Fruit fly (Drosophila melanogaster) whole organism, embryonic: Measurements from ENCODE around the gene CG10470.

Experiments used
- Asciz ChIP-seq: fragments of 200-800 bp; sonication (Bioruptor generic); optimal IDR thresholded peaks from 2 replicates; lab custom pipeline; 2017; ENCODE audit warnings: missing biosample characterization, mild to moderate bottlenecking, missing genetic modification characterization, missing genetic modification reagents
- B-H2 ChIP-seq: fragments of 200-800 bp; sonication (Bioruptor generic); optimal IDR thresholded peaks from 2 replicates; lab custom pipeline; 2018; ENCODE audit warnings: missing biosample characterization, mild to moderate bottlenecking, missing genetic modification characterization
- BEAF-32 ChIP-seq: fragments of 200-800 bp; sonication (Bioruptor generic); optimal IDR thresholded peaks from 3 replicates; lab custom pipeline; 2017; ENCODE audit warnings: missing biosample characterization, missing genetic modification characterization, mild to moderate bottlenecking, moderate library complexity, missing genetic modification reagents
- Bdp1 ChIP-seq: fragments of 200-800 bp; sonication (Bioruptor generic); optimal IDR thresholded peaks from 3 replicates; lab custom pipeline; 2016; ENCODE audit warnings: missing biosample characterization, missing genetic modification characterization
- Bteb2 ChIP-seq: fragments of 200-800 bp; sonication (Bioruptor generic); optimal IDR thresholded peaks from 2 replicates; lab custom pipeline; 2016; ENCODE audit warnings: missing biosample characterization, missing genetic modification characterization
- CG11560 ChIP-seq: fragments of 200-800 bp; sonication (Bioruptor generic); IDR thresholded peaks from 3 replicates; pipeline ENCODE4 v1.3.6; 2022; ENCODE audit warnings: missing biosample characterization, missing genetic modification characterization
- CG12391 ChIP-seq: fragments of 200-800 bp; sonication (Bioruptor generic); optimal IDR thresholded peaks from 3 replicates; lab custom pipeline; 2018; ENCODE audit warnings: missing biosample characterization, mild to moderate bottlenecking, missing genetic modification characterization, moderate library complexity
- CG12744 ChIP-seq: fragments of 200-800 bp; sonication (Bioruptor generic); optimal IDR thresholded peaks from 2 replicates; lab custom pipeline; 2016; ENCODE audit warnings: missing biosample characterization, missing genetic modification characterization
- CG15514 ChIP-seq: fragments of 200-800 bp; sonication (Bioruptor generic); optimal IDR thresholded peaks from 3 replicates; lab custom pipeline; 2017; ENCODE audit warnings: missing biosample characterization, missing genetic modification characterization, mild to moderate bottlenecking, moderate library complexity, missing genetic modification reagents
- CG15601 ChIP-seq: fragments of 200-800 bp; sonication (Bioruptor generic); optimal IDR thresholded peaks from 3 replicates; lab custom pipeline; 2019; ENCODE audit warnings: missing biosample characterization, mild to moderate bottlenecking, missing genetic modification characterization, moderate library complexity
- CG1602 ChIP-seq: fragments of 200-800 bp; sonication (Bioruptor generic); optimal IDR thresholded peaks from 3 replicates; lab custom pipeline; 2016; ENCODE audit warnings: missing biosample characterization, missing genetic modification characterization
- CG17568 ChIP-seq: fragments of 200-800 bp; sonication (Bioruptor generic); optimal IDR thresholded peaks from 2 replicates; lab custom pipeline; 2018; ENCODE audit warnings: missing biosample characterization, mild to moderate bottlenecking, missing genetic modification characterization, moderate library complexity
- CG18011 ChIP-seq: fragments of 200-800 bp; sonication (Bioruptor generic); optimal IDR thresholded peaks from 2 replicates; lab custom pipeline; 2017; ENCODE audit warnings: missing biosample characterization, missing genetic modification characterization, mild to moderate bottlenecking, moderate library complexity, missing genotype
- CG18599 ChIP-seq: fragments of 200-800 bp; sonication (Bioruptor generic); optimal IDR thresholded peaks from 3 replicates; lab custom pipeline; 2017; ENCODE audit warnings: missing biosample characterization, missing genetic modification characterization, mild to moderate bottlenecking, moderate library complexity, missing genetic modification reagents
- CG18764 ChIP-seq: fragments of 200-800 bp; sonication (Bioruptor generic); optimal IDR thresholded peaks from 3 replicates; lab custom pipeline; 2016; ENCODE audit warnings: missing biosample characterization, missing genetic modification characterization
- CG30403 ChIP-seq: fragments of 200-800 bp; sonication (Bioruptor generic); optimal IDR thresholded peaks from 3 replicates; lab custom pipeline; 2016; ENCODE audit warnings: missing biosample characterization, missing genetic modification characterization
- CG32767 ChIP-seq: fragments of 200-800 bp; sonication (Bioruptor generic); IDR thresholded peaks from 2 replicates; pipeline ENCODE4 v1.3.6; 2022; ENCODE audit warnings: missing biosample characterization, missing genetic modification characterization
- CG33557 ChIP-seq: fragments of 200-800 bp; sonication (Bioruptor generic); optimal IDR thresholded peaks from 2 replicates; lab custom pipeline; 2019; ENCODE audit warnings: missing biosample characterization, mild to moderate bottlenecking, missing genetic modification characterization, moderate library complexity
- CG3407 ChIP-seq: fragments of 200-800 bp; sonication (Bioruptor generic); optimal IDR thresholded peaks from 2 replicates; lab custom pipeline; 2018; ENCODE audit warnings: missing biosample characterization, mild to moderate bottlenecking, missing genetic modification characterization
- CG4404 ChIP-seq: fragments of 200-800 bp; sonication (Bioruptor generic); IDR thresholded peaks from 2 replicates; pipeline ENCODE4 v1.3.6; 2022; ENCODE audit warnings: missing biosample characterization, missing genetic modification characterization
- CG6175 ChIP-seq: fragments of 200-800 bp; sonication (Bioruptor generic); IDR thresholded peaks from 3 replicates; pipeline ENCODE4 v1.3.6; 2022; ENCODE audit warnings: missing biosample characterization, missing genetic modification characterization
- CG7357 ChIP-seq: fragments of 200-800 bp; sonication (Bioruptor generic); IDR thresholded peaks from 3 replicates; pipeline ENCODE4 v1.3.6; 2022; ENCODE audit warnings: missing biosample characterization, missing genetic modification characterization
- CG7745 ChIP-seq: fragments of 200-800 bp; sonication (Bioruptor generic); optimal IDR thresholded peaks from 2 replicates; lab custom pipeline; 2018; ENCODE audit warnings: missing biosample characterization, mild to moderate bottlenecking, missing genetic modification characterization, moderate library complexity
- CG8924 ChIP-seq: fragments of 200-800 bp; optimal IDR thresholded peaks from 3 replicates; lab custom pipeline; 2019; ENCODE audit warnings: missing biosample characterization, mild to moderate bottlenecking, missing genetic modification characterization, moderate library complexity
- CG9727 ChIP-seq: fragments of 200-800 bp; sonication (Bioruptor generic); optimal IDR thresholded peaks from 3 replicates; lab custom pipeline; 2017; ENCODE audit warnings: missing biosample characterization, mild to moderate bottlenecking, missing genetic modification characterization
- CkIIα-i1 ChIP-seq: fragments of 200-800 bp; sonication (Bioruptor generic); IDR thresholded peaks from 2 replicates; pipeline ENCODE4 v1.3.6; 2022; ENCODE audit warnings: missing biosample characterization, missing genetic modification characterization
- CrebB ChIP-seq: fragments of 200-800 bp; sonication (Bioruptor generic); optimal IDR thresholded peaks from 3 replicates; lab custom pipeline; 2018; ENCODE audit warnings: missing biosample characterization, mild to moderate bottlenecking, missing genetic modification characterization
- Ets65A ChIP-seq: fragments of 200-800 bp; sonication (Bioruptor generic); peaks from one replicate; lab custom pipeline; 2016; ENCODE audit warnings: missing biosample characterization, missing genetic modification characterization
- Hand ChIP-seq: fragments of 200-800 bp; sonication (Bioruptor generic); optimal IDR thresholded peaks from 2 replicates; lab custom pipeline; 2017; ENCODE audit warnings: mild to moderate bottlenecking, missing biosample characterization, missing genetic modification reagents, missing genetic modification characterization
- Sry-β ChIP-seq: fragments of 200-800 bp; sonication (Bioruptor generic); optimal IDR thresholded peaks from 2 replicates; lab custom pipeline; 2018; ENCODE audit warnings: missing biosample characterization, mild to moderate bottlenecking, missing genetic modification characterization, moderate library complexity
- Sry-δ ChIP-seq: fragments of 200-800 bp; sonication (Bioruptor generic); optimal IDR thresholded peaks from 2 replicates; lab custom pipeline; 2016; ENCODE audit warnings: missing biosample characterization, missing genetic modification characterization
- Ssrp ChIP-seq: fragments of 200-800 bp; sonication (Bioruptor generic); optimal IDR thresholded peaks from 2 replicates; lab custom pipeline; 2018; ENCODE audit warnings: missing biosample characterization, mild to moderate bottlenecking, missing genetic modification characterization, moderate library complexity
- ac ChIP-seq: fragments of 200-800 bp; sonication (Bioruptor generic); optimal IDR thresholded peaks from 3 replicates; lab custom pipeline; 2017; ENCODE audit warnings: missing biosample characterization, mild to moderate bottlenecking, missing genetic modification characterization
- br ChIP-seq: fragments of >200 bp; optimal IDR thresholded peaks from 2 replicates; lab custom pipeline; 2017
- cato ChIP-seq: fragments of 200-800 bp; sonication (Bioruptor generic); optimal IDR thresholded peaks from 2 replicates; lab custom pipeline; 2016; ENCODE audit warnings: missing biosample characterization, missing genetic modification characterization, borderline replicate concordance
- cg ChIP-seq: fragments of 200-800 bp; sonication (Bioruptor generic); optimal IDR thresholded peaks from 3 replicates; lab custom pipeline; 2019; ENCODE audit warnings: missing biosample characterization, mild to moderate bottlenecking, missing genetic modification characterization, moderate library complexity
- chinmo ChIP-seq: fragments of 200-800 bp; sonication (Bioruptor generic); IDR thresholded peaks from 4 replicates; pipeline ENCODE4 v1.3.6; 2022; ENCODE audit warnings: missing biosample characterization, missing genetic modification characterization; ENCODE audit not compliant: partially characterized antibody
- cwo ChIP-seq: fragments of 200-800 bp; sonication (Bioruptor generic); optimal IDR thresholded peaks from 3 replicates; lab custom pipeline; 2017; ENCODE audit warnings: missing biosample characterization, missing genetic modification characterization, mild to moderate bottlenecking, moderate library complexity, missing genetic modification reagents
- fd102C ChIP-seq: fragments of 200-800 bp; sonication (Bioruptor generic); optimal IDR thresholded peaks from 2 replicates; lab custom pipeline; 2018; ENCODE audit warnings: missing biosample characterization, mild to moderate bottlenecking, missing genetic modification characterization, moderate library complexity
- fu2 ChIP-seq: fragments of 200-800 bp; sonication (Bioruptor generic); optimal IDR thresholded peaks from 2 replicates; lab custom pipeline; 2016; ENCODE audit warnings: missing biosample characterization, missing genetic modification characterization
- gcm2 ChIP-seq: fragments of 200-800 bp; sonication (Bioruptor generic); optimal IDR thresholded peaks from 2 replicates; lab custom pipeline; 2016; ENCODE audit warnings: missing biosample characterization, missing genetic modification characterization
- kah ChIP-seq: fragments of 200-800 bp; sonication (Bioruptor generic); optimal IDR thresholded peaks from 2 replicates; lab custom pipeline; 2018; ENCODE audit warnings: missing biosample characterization, mild to moderate bottlenecking, missing genetic modification characterization
- odd ChIP-seq: fragments of 200-800 bp; sonication (Bioruptor generic); optimal IDR thresholded peaks from 2 replicates; lab custom pipeline; 2017; ENCODE audit warnings: missing biosample characterization, mild to moderate bottlenecking, missing genetic modification characterization
- pnt ChIP-seq: fragments of 200-800 bp; sonication (Bioruptor generic); optimal IDR thresholded peaks from 3 replicates; lab custom pipeline; 2016; ENCODE audit warnings: missing biosample characterization, missing genetic modification characterization
- psq ChIP-seq: fragments of 200-800 bp; sonication (Bioruptor generic); optimal IDR thresholded peaks from 2 replicates; lab custom pipeline; 2017; ENCODE audit warnings: missing biosample characterization, missing genetic modification characterization
- rib ChIP-seq: fragments of 200-800 bp; sonication (Bioruptor generic); IDR thresholded peaks from 2 replicates; pipeline ENCODE4 v1.3.6; 2022; ENCODE audit warnings: missing biosample characterization, missing genetic modification characterization
- row ChIP-seq: fragments of 200-800 bp; sonication (Bioruptor generic); IDR thresholded peaks from 3 replicates; pipeline ENCODE4 v1.3.6; 2022; ENCODE audit warnings: missing biosample characterization, missing genetic modification characterization
- tap ChIP-seq: fragments of 200-800 bp; optimal IDR thresholded peaks from 3 replicates; lab custom pipeline; 2019; ENCODE audit warnings: missing biosample characterization, mild to moderate bottlenecking, missing genetic modification characterization, moderate library complexity
- tgo ChIP-seq: fragments of 200-800 bp; sonication (Bioruptor generic); IDR thresholded peaks from 3 replicates; pipeline ENCODE4 v1.3.6; 2022; ENCODE audit warnings: missing biosample characterization, missing genetic modification characterization
- tin ChIP-seq: fragments of 200-800 bp; sonication (Bioruptor generic); optimal IDR thresholded peaks from 3 replicates; lab custom pipeline; 2016; ENCODE audit warnings: missing biosample characterization, missing genetic modification characterization
- yki ChIP-seq: fragments of >200 bp; optimal IDR thresholded peaks from 3 replicates; lab custom pipeline; 2018
- zfh2 ChIP-seq: fragments of 200-800 bp; sonication (Bioruptor generic); optimal IDR thresholded peaks from 2 replicates; lab custom pipeline; 2016; ENCODE audit warnings: missing biosample characterization, missing genetic modification characterization

The CG10470 gene

DNA sequence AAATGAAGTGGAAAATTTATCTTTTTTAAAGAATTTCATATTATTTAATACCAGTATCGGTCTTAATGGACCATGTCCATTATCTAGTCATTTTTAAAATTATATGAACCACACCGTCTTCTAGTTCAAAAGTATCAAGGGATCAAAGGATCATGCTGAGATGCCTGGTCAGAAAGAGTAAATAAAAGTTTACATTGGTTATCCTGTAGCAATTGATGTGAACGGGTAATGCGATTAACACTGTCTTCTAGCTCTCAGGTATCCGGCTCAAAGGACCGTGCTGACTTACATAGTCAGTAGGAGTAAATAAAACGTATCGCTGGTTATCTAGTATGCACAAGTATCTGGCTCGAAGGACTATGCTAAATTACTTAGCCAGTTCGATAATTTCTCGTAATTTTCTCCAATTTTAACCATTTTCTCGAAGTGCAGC, 29.7 kb upstream of the CG10470 start (continued):
- TF ChIP-seq CG18599 (GFP tag; lab: Kevin White, UChicago), result peak; percentile 61
- no peak for TF ChIP-seq CG15601 (tag; lab: Kevin White, UChicago)
- no peak for TF ChIP-seq rib
- TF ChIP-seq pnt (GFP tag; lab: Kevin White, UChicago), result no peak
- no peak for TF ChIP-seq kah (GFP tag; lab: Kevin White, UChicago)
- TF ChIP-seq tap (tag; lab: Kevin White, UChicago), result no peak
- TF ChIP-seq odd, result peak; percentile 43
- TF ChIP-seq Bteb2 (GFP tag; lab: Kevin White, UChicago), result no peak
- TF ChIP-seq CG18764 (GFP tag; lab: Kevin White, UChicago), result no peak
- TF ChIP-seq fd102C (GFP tag; lab: Kevin White, UChicago), result no peak
- TF ChIP-seq Sry-δ (GFP tag; lab: Kevin White, UChicago), result no peak
- no peak for TF ChIP-seq B-H2 (GFP tag; lab: Kevin White, UChicago)
- no peak for TF ChIP-seq CG12744
- no peak for TF ChIP-seq CG33557 (GFP tag; lab: Kevin White, UChicago)
- no peak for TF ChIP-seq tgo (GFP tag; lab: Robert Waterston, UW)
- peak; percentile 28 for TF ChIP-seq CG8924 (tag; lab: Kevin White, UChicago)
- TF ChIP-seq fu2 (GFP tag; lab: Kevin White, UChicago), result no peak
- TF ChIP-seq chinmo (GFP tag; lab: Robert Waterston, UW), result no peak
- no peak for TF ChIP-seq CG3407
- TF ChIP-seq gcm2 (GFP tag; lab: Kevin White, UChicago), result no peak
- TF ChIP-seq Hand (GFP tag; lab: Kevin White, UChicago), result peak; percentile 39
- TF ChIP-seq zfh2 (GFP tag; lab: Kevin White, UChicago), result peak; percentile 13
- no peak for TF ChIP-seq BEAF-32 (GFP tag; lab: Kevin White, UChicago)
- TF ChIP-seq CG7745, result no peak
- no peak for TF ChIP-seq CG15514 (GFP tag; lab: Kevin White, UChicago)
- TF ChIP-seq Ets65A (GFP tag; lab: Kevin White, UChicago), result peak; percentile 53
- no peak for TF ChIP-seq Sry-β (GFP tag; lab: Kevin White, UChicago)
- peak; percentile 50 for TF ChIP-seq CG9727
- no peak for TF ChIP-seq CG6175 (GFP tag; lab: Robert Waterston, UW)
- TF ChIP-seq CrebB (tag; lab: Kevin White, UChicago), result no peak
- no peak for TF ChIP-seq cwo (GFP tag; lab: Kevin White, UChicago)
- TF ChIP-seq CG12391 (tag; lab: Kevin White, UChicago), result peak; percentile 7
- no peak for TF ChIP-seq cg
- TF ChIP-seq Bdp1, result no peak
- no peak for TF ChIP-seq CG32767 (GFP tag; lab: Robert Waterston, UW)
- no peak for TF ChIP-seq CG18011 (GFP tag; lab: Kevin White, UChicago)
- TF ChIP-seq ac (GFP tag; lab: Kevin White, UChicago), result no peak
- TF ChIP-seq CG7357 (GFP tag; lab: Robert Waterston, UW), result no peak
- peak; percentile 56 for TF ChIP-seq CG30403 (GFP tag; lab: Kevin White, UChicago)
- TF ChIP-seq yki (lab: Kevin White, UChicago), result no peak
- no peak for TF ChIP-seq Ssrp (tag; lab: Kevin White, UChicago)
- TF ChIP-seq CG1602, result no peak
- TF ChIP-seq tin (GFP tag; lab: Kevin White, UChicago), result no peak
- no peak for TF ChIP-seq br
- TF ChIP-seq row, result peak; percentile 47; the same call in 2 of the 3 replicates
- TF ChIP-seq cato (GFP tag; lab: Kevin White, UChicago), result no peak
- TF ChIP-seq CG17568 (GFP tag; lab: Kevin White, UChicago), result no peak
- TF ChIP-seq Asciz (GFP tag; lab: Kevin White, UChicago), result peak; percentile 5
- no peak for TF ChIP-seq psq (GFP tag; lab: Kevin White, UChicago)
- TF ChIP-seq CkIIα-i1, result no peak
- TF ChIP-seq CG11560, result 0 out of 3 replicates have a peak, but pooled peaks have one; percentile 42
- TF ChIP-seq CG4404 (GFP tag; lab: Robert Waterston, UW), result no peak
